Worm (Caenorhabditis elegans) whole organism, late embryonic: ENCODE results near the gene pph-6.

ENCODE experiments used
- F13H6.1 ChIP-seq: sonication (generic microtip); optimal IDR thresholded peaks from 2 replicates; lab custom pipeline; 2016; ENCODE audit warnings: missing genetic modification characterization, missing compliant biosample characterization
- K02D7.2 ChIP-seq: sonication (generic microtip); optimal IDR thresholded peaks from 2 replicates; lab custom pipeline; 2017; ENCODE audit warnings: mild to moderate bottlenecking, missing genetic modification characterization, missing compliant biosample characterization
- K09A11.1 ChIP-seq: sonication (generic microtip); optimal IDR thresholded peaks from 2 replicates; lab custom pipeline; 2017; ENCODE audit warnings: antibody characterized with exemption, mild to moderate bottlenecking, missing genetic modification characterization, missing compliant biosample characterization; ENCODE audit not compliant: insufficient read depth
- T23F11.4 ChIP-seq: fragments of 200-800 bp; sonication (Bioruptor generic); optimal IDR thresholded peaks from 2 replicates; lab custom pipeline; 2018; ENCODE audit warnings: mild to moderate bottlenecking, missing genetic modification characterization, missing compliant biosample characterization
- ama-1 ChIP-seq: fragments of 150-350 bp; optimal IDR thresholded peaks from 2 replicates; lab custom pipeline; 2014
- ceh-14 ChIP-seq: sonication (generic microtip); optimal IDR thresholded peaks from 2 replicates; lab custom pipeline; 2016; ENCODE audit warnings: missing genotype, missing genetic modification characterization, missing compliant biosample characterization
- ceh-18 ChIP-seq: sonication (generic microtip); optimal IDR thresholded peaks from 2 replicates; lab custom pipeline; 2016; ENCODE audit warnings: missing genetic modification characterization, missing compliant biosample characterization
- ceh-19 ChIP-seq: fragments of 200-800 bp; sonication (Bioruptor generic); optimal IDR thresholded peaks from 2 replicates; lab custom pipeline; 2018; ENCODE audit warnings: mild to moderate bottlenecking, missing genetic modification characterization, missing compliant biosample characterization
- ceh-24 ChIP-seq: sonication (generic microtip); optimal IDR thresholded peaks from 2 replicates; lab custom pipeline; 2016; ENCODE audit warnings: mild to moderate bottlenecking, missing genetic modification characterization, missing compliant biosample characterization
- ceh-30 ChIP-seq: fragments of 150-350 bp; optimal IDR thresholded peaks from 2 replicates; lab custom pipeline; 2014; ENCODE audit warnings: missing biosample characterization, missing genetic modification characterization
- ceh-31 ChIP-seq: sonication (generic microtip); optimal IDR thresholded peaks from 2 replicates; lab custom pipeline; 2016; ENCODE audit warnings: missing genetic modification characterization, missing compliant biosample characterization
- ceh-34 ChIP-seq: sonication (generic microtip); optimal IDR thresholded peaks from 2 replicates; lab custom pipeline; 2016; ENCODE audit warnings: mild to moderate bottlenecking, missing genetic modification characterization, missing compliant biosample characterization
- ceh-45 ChIP-seq: fragments of 200-800 bp; sonication (Bioruptor generic); IDR thresholded peaks from 2 replicates; pipeline ENCODE4 v1.3.6; 2022; ENCODE audit warnings: missing genetic modification reagents, missing genetic modification characterization, missing compliant biosample characterization
- ceh-9 ChIP-seq: sonication (generic microtip); optimal IDR thresholded peaks from 2 replicates; lab custom pipeline; 2016; ENCODE audit warnings: mild to moderate bottlenecking, missing genetic modification characterization, inconsistent platforms, missing compliant biosample characterization
- che-1 ChIP-seq: sonication (generic microtip); optimal IDR thresholded peaks from 2 replicates; lab custom pipeline; 2016; ENCODE audit warnings: mild to moderate bottlenecking, missing genetic modification characterization, missing compliant biosample characterization
- dmd-4 ChIP-seq: sonication (generic microtip); optimal IDR thresholded peaks from 2 replicates; lab custom pipeline; 2016; ENCODE audit warnings: borderline replicate concordance, missing genetic modification characterization, missing compliant biosample characterization
- dve-1 ChIP-seq: sonication (generic microtip); optimal IDR thresholded peaks from 2 replicates; lab custom pipeline; 2017; ENCODE audit warnings: antibody characterized with exemption, mild to moderate bottlenecking, missing genetic modification characterization, missing compliant biosample characterization
- elt-2 ChIP-seq: sonication (generic microtip); optimal IDR thresholded peaks from 2 replicates; lab custom pipeline; 2016; ENCODE audit warnings: missing genetic modification reagents, missing genetic modification characterization, missing compliant biosample characterization
- ets-4 ChIP-seq: sonication (generic microtip); optimal IDR thresholded peaks from 2 replicates; lab custom pipeline; 2016; ENCODE audit warnings: missing genetic modification characterization, missing compliant biosample characterization
- eyg-1 ChIP-seq: sonication (generic microtip); optimal IDR thresholded peaks from 2 replicates; lab custom pipeline; 2016; ENCODE audit warnings: missing genotype, missing genetic modification characterization, missing compliant biosample characterization
- fax-1 ChIP-seq: sonication (generic microtip); optimal IDR thresholded peaks from 2 replicates; lab custom pipeline; 2016; ENCODE audit warnings: missing genotype, missing genetic modification characterization, missing compliant biosample characterization
- fkh-6 ChIP-seq: sonication (generic microtip); optimal IDR thresholded peaks from 2 replicates; lab custom pipeline; 2016; ENCODE audit warnings: missing genetic modification characterization, missing compliant biosample characterization
- hlh-13 ChIP-seq: fragments of 200-800 bp; sonication (Bioruptor generic); optimal IDR thresholded peaks from 2 replicates; lab custom pipeline; 2018; ENCODE audit warnings: mild to moderate bottlenecking, missing genetic modification characterization, missing compliant biosample characterization
- hlh-30 ChIP-seq: sonication (generic microtip); optimal IDR thresholded peaks from 2 replicates; lab custom pipeline; 2017; ENCODE audit warnings: antibody characterized with exemption, missing genetic modification characterization, missing compliant biosample characterization; ENCODE audit not compliant: insufficient read depth
- hlh-6 ChIP-seq: sonication (generic microtip); optimal IDR thresholded peaks from 2 replicates; lab custom pipeline; 2016; ENCODE audit warnings: missing genotype, missing genetic modification characterization, missing compliant biosample characterization
- hlh-8 ChIP-seq: sonication (generic microtip); optimal IDR thresholded peaks from 2 replicates; lab custom pipeline; 2016; ENCODE audit warnings: missing genotype, missing genetic modification characterization, missing compliant biosample characterization
- madf-2 ChIP-seq: sonication (generic microtip); optimal IDR thresholded peaks from 2 replicates; lab custom pipeline; 2017; ENCODE audit warnings: missing genetic modification characterization, missing compliant biosample characterization
- mec-3 ChIP-seq: sonication (generic microtip); optimal IDR thresholded peaks from 2 replicates; lab custom pipeline; 2016; ENCODE audit warnings: borderline replicate concordance, missing genetic modification characterization, missing compliant biosample characterization
- nfya-1 ChIP-seq: sonication (generic microtip); optimal IDR thresholded peaks from 2 replicates; lab custom pipeline; 2017; ENCODE audit warnings: missing genetic modification characterization, mild to moderate bottlenecking, missing compliant biosample characterization, antibody characterized with exemption, moderate library complexity
- nhr-11 ChIP-seq: fragments of 150-350 bp; optimal IDR thresholded peaks from 2 replicates; lab custom pipeline; 2014; ENCODE audit warnings: missing biosample characterization, missing genetic modification characterization
- nhr-232 ChIP-seq: sonication (generic microtip); optimal IDR thresholded peaks from 2 replicates; lab custom pipeline; 2016; ENCODE audit warnings: missing genetic modification characterization, missing compliant biosample characterization
- npax-4 ChIP-seq: sonication (generic microtip); optimal IDR thresholded peaks from 2 replicates; lab custom pipeline; 2016; ENCODE audit warnings: missing genetic modification characterization, missing compliant biosample characterization
- odd-2 ChIP-seq: sonication (generic microtip); optimal IDR thresholded peaks from 2 replicates; lab custom pipeline; 2017; ENCODE audit warnings: antibody characterized with exemption, mild to moderate bottlenecking, missing genetic modification characterization, missing compliant biosample characterization
- pag-3 ChIP-seq: sonication (generic microtip); optimal IDR thresholded peaks from 2 replicates; lab custom pipeline; 2016; ENCODE audit warnings: missing compliant biosample characterization, missing genetic modification characterization, borderline replicate concordance
- pha-2 ChIP-seq: sonication (generic microtip); optimal IDR thresholded peaks from 2 replicates; lab custom pipeline; 2017; ENCODE audit warnings: mild to moderate bottlenecking, missing genetic modification characterization, missing compliant biosample characterization
- pha-4 ChIP-seq: fragments of 150-350 bp; optimal IDR thresholded peaks from 2 replicates; lab custom pipeline; 2018; ENCODE audit warnings: missing biosample characterization, missing genetic modification reagents, missing genetic modification characterization
- pqm-1 ChIP-seq: sonication (generic microtip); optimal IDR thresholded peaks from 2 replicates; lab custom pipeline; 2016; ENCODE audit warnings: missing genetic modification characterization, missing compliant biosample characterization
- ref-2 ChIP-seq: sonication (generic microtip); optimal IDR thresholded peaks from 2 replicates; lab custom pipeline; 2016; ENCODE audit warnings: missing genetic modification characterization, missing compliant biosample characterization
- rnt-1 ChIP-seq: sonication (generic microtip); optimal IDR thresholded peaks from 2 replicates; lab custom pipeline; 2016; ENCODE audit warnings: missing genetic modification characterization, missing compliant biosample characterization
- sdc-2 ChIP-seq: sonication (generic microtip); optimal IDR thresholded peaks from 2 replicates; lab custom pipeline; 2016; ENCODE audit warnings: missing genotype, missing genetic modification characterization, missing compliant biosample characterization
- sox-2 ChIP-seq: fragments of 200-800 bp; sonication (Bioruptor generic); IDR thresholded peaks from 2 replicates; pipeline ENCODE4 v1.3.6; 2022; ENCODE audit warnings: missing genetic modification reagents, missing genetic modification characterization, missing compliant biosample characterization
- syd-9 ChIP-seq: sonication (generic microtip); optimal IDR thresholded peaks from 2 replicates; lab custom pipeline; 2016; ENCODE audit warnings: mild to moderate bottlenecking, missing genetic modification characterization, moderate library complexity, missing compliant biosample characterization
- tbx-2 ChIP-seq: sonication (generic microtip); optimal IDR thresholded peaks from 2 replicates; lab custom pipeline; 2016; ENCODE audit warnings: missing genetic modification characterization, missing compliant biosample characterization
- tbx-7 ChIP-seq: sonication (generic microtip); optimal IDR thresholded peaks from 2 replicates; lab custom pipeline; 2016; ENCODE audit warnings: missing genotype, missing genetic modification characterization, missing compliant biosample characterization
- unc-3 ChIP-seq, 2 experiments: fragments of 200-800 bp in 1 of 2; sonication (Bioruptor generic) in 1 of 2; sonication (generic microtip) in 1 of 2; conservative IDR thresholded peaks in 1 of 2; optimal IDR thresholded peaks in 1 of 2; 2 replicates each; pipeline versions ENCODE4 v1.3.6 to Lab custom; 2016 to 2022; ENCODE audit warnings: missing compliant biosample characterization in 2 of 2, missing genetic modification characterization in 2 of 2, missing genetic modification reagents in 1 of 2
- unc-42 ChIP-seq: sonication (generic microtip); optimal IDR thresholded peaks from 2 replicates; lab custom pipeline; 2016; ENCODE audit warnings: missing genotype, missing genetic modification characterization, missing compliant biosample characterization
- unc-55 ChIP-seq: sonication (generic microtip); optimal IDR thresholded peaks from 2 replicates; lab custom pipeline; 2017; ENCODE audit warnings: missing biosample characterization, missing genetic modification reagents, missing genetic modification characterization
- unc-86 ChIP-seq: sonication (generic microtip); optimal IDR thresholded peaks from 2 replicates; lab custom pipeline; 2016; ENCODE audit warnings: missing genetic modification characterization, missing compliant biosample characterization

Gene pph-6

ce11 chrIII:3456226-3456625 lies 5.3 kb upstream of the pph-6 start (continued):
- TF ChIP-seq ceh-19 (GFP tag; lab: Kevin White, UChicago): no peak
- TF ChIP-seq dve-1 (tag; lab: Kevin White, UChicago): peak; percentile 73
- no peak for TF ChIP-seq ceh-45 (GFP tag; lab: Robert Waterston, UW)
- TF ChIP-seq fkh-6 (tag; lab: Kevin White, UChicago): no peak
- TF ChIP-seq nhr-11 (tag; lab: Kevin White, UChicago): no peak
- TF ChIP-seq pag-3 (tag; lab: Kevin White, UChicago): no peak
- no peak for TF ChIP-seq T23F11.4 (GFP tag; lab: Kevin White, UChicago)
- TF ChIP-seq hlh-30: peak; percentile 50
- TF ChIP-seq ceh-30 (tag; lab: Kevin White, UChicago): peak; percentile 53
- TF ChIP-seq sox-2 (GFP tag; lab: Robert Waterston, UW): peak; percentile 12; the same call in 1 of the 2 replicates
- TF ChIP-seq ceh-9 (tag; lab: Kevin White, UChicago): no peak
- peak; percentile 21 for TF ChIP-seq madf-2
- no peak for TF ChIP-seq unc-3 (GFP tag; conservative IDR thresholded peaks at IDR 0.05; lab: Robert Waterston, UW)
- TF ChIP-seq unc-3 (tag; optimal IDR thresholded peaks at IDR 0.05; lab: Kevin White, UChicago): peak; percentile 32
- TF ChIP-seq unc-42 (tag; lab: Kevin White, UChicago): peak; percentile 63
- TF ChIP-seq pqm-1 (tag; lab: Kevin White, UChicago): peak; percentile 49
- peak; percentile 79 for TF ChIP-seq ceh-14
- TF ChIP-seq pha-2: no peak
- no peak for TF ChIP-seq dmd-4
- TF ChIP-seq ceh-34 (tag; lab: Kevin White, UChicago): peak; percentile 78
- TF ChIP-seq unc-55 (GFP tag; lab: Kevin White, UChicago): peak; percentile 50
- TF ChIP-seq F13H6.1 (tag; lab: Kevin White, UChicago): no peak
- TF ChIP-seq K02D7.2: no peak
- TF ChIP-seq hlh-13 (GFP tag; lab: Kevin White, UChicago): no peak
- TF ChIP-seq nfya-1: peak; percentile 91
- peak; percentile 17 for TF ChIP-seq rnt-1
- peak; percentile 11 for TF ChIP-seq fax-1 (tag; lab: Kevin White, UChicago)
- TF ChIP-seq K09A11.1 (tag; lab: Kevin White, UChicago): peak; percentile 44
- TF ChIP-seq ama-1 (lab: Kevin White, UChicago): no peak
- TF ChIP-seq ets-4 (tag; lab: Kevin White, UChicago): peak; percentile 38
- no peak for TF ChIP-seq pha-4 (tag; lab: Kevin White, UChicago)
- TF ChIP-seq ceh-31 (tag; lab: Kevin White, UChicago): peak; percentile 72

DNA sequence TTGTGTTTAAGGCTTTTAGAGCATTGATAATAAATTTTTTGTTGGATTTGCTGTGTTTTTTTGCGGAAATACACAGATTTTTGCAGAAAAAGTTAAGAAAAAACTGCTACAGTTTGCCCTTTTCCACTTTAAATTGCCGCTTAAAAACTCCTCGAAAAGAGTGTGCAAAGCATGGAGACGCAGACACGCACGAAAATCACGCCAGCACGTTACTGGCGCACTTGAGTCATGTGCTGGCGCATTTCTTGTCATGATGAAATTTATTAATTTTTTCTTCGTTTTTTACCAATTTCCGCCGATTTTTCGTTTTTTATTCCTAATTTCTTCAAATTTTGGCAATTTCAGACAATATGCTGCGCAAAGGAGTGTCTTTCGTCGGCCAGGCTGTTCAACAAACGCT lies 1.4 kb upstream of the pph-6 start, which contains the start of gene C34C12.8:
Gene C34C12.8, plus strand, starts transcription at position 346 of the 400 bp plus-strand sequence.
- TF ChIP-seq tbx-2 (tag; lab: Kevin White, UChicago): peak; percentile 70
- TF ChIP-seq nfya-1: peak; percentile 87
- TF ChIP-seq tbx-7 (tag; lab: Kevin White, UChicago): no peak
- TF ChIP-seq che-1: no peak
- TF ChIP-seq rnt-1: peak; percentile 63
- TF ChIP-seq mec-3 (tag; lab: Kevin White, UChicago): no peak
- TF ChIP-seq sdc-2 (tag; lab: Kevin White, UChicago): no peak
- TF ChIP-seq hlh-13 (GFP tag; lab: Kevin White, UChicago): peak; percentile 11
- TF ChIP-seq odd-2: no peak
- no peak for TF ChIP-seq hlh-8 (tag; lab: Kevin White, UChicago)
- no peak for TF ChIP-seq nhr-11 (tag; lab: Kevin White, UChicago)
- no peak for TF ChIP-seq nhr-232 (tag; lab: Kevin White, UChicago)
- no peak for TF ChIP-seq syd-9 (tag; lab: Kevin White, UChicago)
- TF ChIP-seq K02D7.2: no peak
- no peak for TF ChIP-seq ceh-24 (tag; lab: Kevin White, UChicago)
- no peak for TF ChIP-seq hlh-6 (tag; lab: Kevin White, UChicago)
- no peak for TF ChIP-seq ceh-45 (GFP tag; lab: Robert Waterston, UW)
- TF ChIP-seq elt-2: peak; percentile 51
- TF ChIP-seq pag-3 (tag; lab: Kevin White, UChicago): no peak
- TF ChIP-seq sox-2 (GFP tag; lab: Robert Waterston, UW): no peak
- TF ChIP-seq F13H6.1 (tag; lab: Kevin White, UChicago): no peak
- TF ChIP-seq unc-86 (tag; lab: Kevin White, UChicago): peak; percentile 37
- TF ChIP-seq ceh-34 (tag; lab: Kevin White, UChicago): peak; percentile 33
- TF ChIP-seq fax-1 (tag; lab: Kevin White, UChicago): peak; percentile 1
- no peak for TF ChIP-seq eyg-1 (tag; lab: Kevin White, UChicago)
- TF ChIP-seq ref-2 (tag; lab: Kevin White, UChicago): peak; percentile 71
- no peak for TF ChIP-seq T23F11.4 (GFP tag; lab: Kevin White, UChicago)
- TF ChIP-seq npax-4 (tag; lab: Kevin White, UChicago): peak; percentile 2
- TF ChIP-seq pha-4 (tag; lab: Kevin White, UChicago): no peak
- TF ChIP-seq ets-4 (tag; lab: Kevin White, UChicago): peak; percentile 18
- peak; percentile 71 for TF ChIP-seq hlh-30
- TF ChIP-seq unc-3 (GFP tag; conservative IDR thresholded peaks at IDR 0.05; lab: Robert Waterston, UW): no peak
- no peak for TF ChIP-seq unc-3 (tag; optimal IDR thresholded peaks at IDR 0.05; lab: Kevin White, UChicago)
- peak; percentile 7 for TF ChIP-seq fkh-6 (tag; lab: Kevin White, UChicago)
- TF ChIP-seq unc-42 (tag; lab: Kevin White, UChicago): peak; percentile 89
- peak; percentile 15 for TF ChIP-seq ceh-18
